Fruit fly (Drosophila melanogaster) whole organism, wandering third instar larva: ENCODE results near the gene Mocs1.

Experiments used
- Abd-B ChIP-seq: fragments of >200 bp; optimal IDR thresholded peaks from 2 replicates; lab custom pipeline; 2017; ENCODE audit warnings: missing biosample characterization, missing genetic modification characterization
- CG32264 ChIP-seq: fragments of 200-800 bp; sonication (Bioruptor generic); optimal IDR thresholded peaks from 2 replicates; lab custom pipeline; 2016; ENCODE audit warnings: missing biosample characterization, missing genetic modification characterization
- CG9705 ChIP-seq: fragments of 200-800 bp; sonication (Bioruptor generic); optimal IDR thresholded peaks from 2 replicates; lab custom pipeline; 2018; ENCODE audit warnings: missing biosample characterization, mild to moderate bottlenecking, missing genetic modification characterization
- CrebA ChIP-seq: fragments of 200-800 bp; sonication (Bioruptor generic); optimal IDR thresholded peaks from 2 replicates; lab custom pipeline; 2016; ENCODE audit warnings: missing biosample characterization, mild to moderate bottlenecking, missing genetic modification characterization, borderline replicate concordance
- Dfd ChIP-seq: fragments of >200 bp; optimal IDR thresholded peaks from 2 replicates; lab custom pipeline; 2017; ENCODE audit warnings: missing biosample characterization, missing genetic modification characterization
- Dif ChIP-seq: fragments of 200-275, 200-300 bp; sonication (Bioruptor generic); optimal IDR thresholded peaks from 2 replicates; lab custom pipeline; 2018; ENCODE audit warnings: missing biosample characterization, missing genetic modification characterization; ENCODE audit not compliant: partially characterized antibody
- GATAd ChIP-seq: sonication (Bioruptor generic); optimal IDR thresholded peaks from 2 replicates; lab custom pipeline; 2016; ENCODE audit warnings: missing biosample characterization, missing genetic modification characterization
- HLH106 ChIP-seq: fragments of 200-800 bp; optimal IDR thresholded peaks from 3 replicates; lab custom pipeline; 2019; ENCODE audit warnings: missing biosample characterization, mild to moderate bottlenecking, missing genetic modification characterization, moderate library complexity
- Hnf4 ChIP-seq: fragments of 200-800 bp; sonication (Bioruptor generic); optimal IDR thresholded peaks from 2 replicates; lab custom pipeline; 2016; ENCODE audit warnings: missing biosample characterization, mild to moderate bottlenecking, missing genetic modification characterization
- Hr78 ChIP-seq: fragments of >200 bp; optimal IDR thresholded peaks from 2 replicates; lab custom pipeline; 2017; ENCODE audit warnings: missing biosample characterization, missing genetic modification characterization
- Hr83 ChIP-seq: fragments of 200-300 bp; sonication (Bioruptor generic); optimal IDR thresholded peaks from 2 replicates; lab custom pipeline; 2016; ENCODE audit warnings: missing biosample characterization, mild to moderate bottlenecking, missing genetic modification characterization, moderate library complexity; ENCODE audit not compliant: poor library complexity, severe bottlenecking
- Jra ChIP-seq: sonication (Bioruptor generic); optimal IDR thresholded peaks from 2 replicates; lab custom pipeline; 2016; ENCODE audit warnings: missing biosample characterization, missing genetic modification characterization
- Mio ChIP-seq: sonication (Bioruptor generic); optimal IDR thresholded peaks from 2 replicates; lab custom pipeline; 2016; ENCODE audit warnings: missing biosample characterization, missing genetic modification characterization
- Myc ChIP-seq: fragments of >200 bp; optimal IDR thresholded peaks from 2 replicates; lab custom pipeline; 2017
- N ChIP-seq: fragments of >200 bp; optimal IDR thresholded peaks from 2 replicates; lab custom pipeline; 2018; ENCODE audit warnings: missing biosample characterization, missing external identifiers, missing genetic modification characterization
- OdsH ChIP-seq: fragments of 200-800 bp; sonication (Bioruptor generic); optimal IDR thresholded peaks from 2 replicates; lab custom pipeline; 2016; ENCODE audit warnings: missing biosample characterization, mild to moderate bottlenecking, missing genetic modification characterization
- Rel ChIP-seq, 2 experiments: fragments of 200-800 bp; sonication (Bioruptor generic) in 1 of 2; optimal IDR thresholded peaks; 2 replicates in 1 of 2; 3 replicates in 1 of 2; lab custom pipeline; 2016 to 2019; ENCODE audit warnings: mild to moderate bottlenecking in 2 of 2, missing biosample characterization in 2 of 2, missing genetic modification characterization in 2 of 2, moderate library complexity in 1 of 2
- Sp1 ChIP-seq: fragments of 200-800 bp; sonication (Bioruptor generic); optimal IDR thresholded peaks from 3 replicates; lab custom pipeline; 2019; ENCODE audit warnings: missing biosample characterization, mild to moderate bottlenecking, missing genetic modification characterization, moderate library complexity
- Vsx2 ChIP-seq: fragments of 200-300, 225-300 bp; sonication (Bioruptor generic); optimal IDR thresholded peaks from 2 replicates; lab custom pipeline; 2018; ENCODE audit warnings: missing biosample characterization, missing genetic modification characterization; ENCODE audit not compliant: partially characterized antibody
- br ChIP-seq: fragments of 200-800 bp; sonication (Bioruptor generic); optimal IDR thresholded peaks from 2 replicates; lab custom pipeline; 2016; ENCODE audit warnings: missing biosample characterization, missing genetic modification characterization
- brk ChIP-seq: fragments of 200-800 bp; sonication (Bioruptor generic); optimal IDR thresholded peaks from 2 replicates; lab custom pipeline; 2016; ENCODE audit warnings: missing biosample characterization, mild to moderate bottlenecking, missing genetic modification characterization
- dl ChIP-seq, 2 experiments: fragments of 175-275, 200-275 bp in 1 of 2; fragments of 200-275 bp in 1 of 2; sonication (Bioruptor generic); optimal IDR thresholded peaks; lab custom pipeline; 2018; ENCODE audit warnings: mild to moderate bottlenecking in 2 of 2, missing biosample characterization in 2 of 2, missing genetic modification characterization in 2 of 2, moderate library complexity in 2 of 2; ENCODE audit not compliant: partially characterized antibody in 2 of 2, insufficient read depth in 1 of 2
- dmrt93B ChIP-seq: fragments of 200-800 bp; sonication (Bioruptor generic); optimal IDR thresholded peaks from 2 replicates; lab custom pipeline; 2018; ENCODE audit warnings: missing biosample characterization, mild to moderate bottlenecking, missing genetic modification characterization
- dsf ChIP-seq: sonication (Bioruptor generic); optimal IDR thresholded peaks from 2 replicates; lab custom pipeline; 2016; ENCODE audit warnings: missing biosample characterization, missing genetic modification characterization, borderline replicate concordance
- ey ChIP-seq: fragments of 200-800 bp; sonication (Bioruptor generic); optimal IDR thresholded peaks from 2 replicates; lab custom pipeline; 2016; ENCODE audit warnings: missing biosample characterization, missing genetic modification characterization
- foxo ChIP-seq, 2 experiments: fragments of 200-800 bp; sonication (Bioruptor generic); optimal IDR thresholded peaks; 2 replicates in 1 of 2; 3 replicates in 1 of 2; lab custom pipeline; 2016 to 2017; ENCODE audit warnings: missing biosample characterization in 2 of 2, missing genetic modification characterization in 2 of 2
- fru ChIP-seq: fragments of 200-800 bp; sonication (Bioruptor generic); optimal IDR thresholded peaks from 3 replicates; lab custom pipeline; 2016; ENCODE audit warnings: missing biosample characterization, mild to moderate bottlenecking, missing genetic modification characterization
- h ChIP-seq: fragments of 200-800 bp; sonication (Bioruptor generic); optimal IDR thresholded peaks from 3 replicates; lab custom pipeline; 2016; ENCODE audit warnings: missing biosample characterization, mild to moderate bottlenecking, missing genetic modification characterization
- jim ChIP-seq: fragments of 175-275, 200-325 bp; sonication (Bioruptor generic); optimal IDR thresholded peaks from 2 replicates; lab custom pipeline; 2016; ENCODE audit warnings: missing biosample characterization, mild to moderate bottlenecking, missing genetic modification characterization
- lola ChIP-seq: fragments of >200 bp; optimal IDR thresholded peaks from 2 replicates; lab custom pipeline; 2017; ENCODE audit warnings: missing biosample characterization, missing genetic modification characterization
- pan ChIP-seq: fragments of >200 bp; optimal IDR thresholded peaks from 2 replicates; lab custom pipeline; 2017
- psq ChIP-seq: fragments of 200-800 bp; sonication (Bioruptor generic); optimal IDR thresholded peaks from 3 replicates; lab custom pipeline; 2017; ENCODE audit warnings: missing biosample characterization, mild to moderate bottlenecking, missing genetic modification characterization, moderate library complexity
- rgr ChIP-seq: fragments of 200-800 bp; sonication (Bioruptor generic); optimal IDR thresholded peaks from 3 replicates; lab custom pipeline; 2016; ENCODE audit warnings: missing biosample characterization, mild to moderate bottlenecking, missing genetic modification characterization
- sage ChIP-seq: fragments of 200-800 bp; sonication (Bioruptor generic); optimal IDR thresholded peaks from 2 replicates; lab custom pipeline; 2016; ENCODE audit warnings: missing biosample characterization, mild to moderate bottlenecking, missing genetic modification characterization
- sv ChIP-seq: fragments of 200-800 bp; sonication (Bioruptor generic); optimal IDR thresholded peaks from 3 replicates; lab custom pipeline; 2016; ENCODE audit warnings: missing biosample characterization, missing genetic modification characterization
- tai ChIP-seq: sonication (Bioruptor generic); optimal IDR thresholded peaks from 2 replicates; lab custom pipeline; 2016; ENCODE audit warnings: missing biosample characterization, missing genetic modification characterization
- usp ChIP-seq: fragments of >200 bp; optimal IDR thresholded peaks from 2 replicates; lab custom pipeline; 2017; ENCODE audit warnings: missing biosample characterization, missing genetic modification characterization
- woc ChIP-seq: sonication (Bioruptor generic); optimal IDR thresholded peaks from 2 replicates; lab custom pipeline; 2016; ENCODE audit warnings: missing biosample characterization, mild to moderate bottlenecking, missing genetic modification characterization

Gene Mocs1

dm6 chr3L:11027279-11027678 is 43.0 kb upstream of the Mocs1 start, which contains the start of gene CG32081:
CG32081 (plus strand) TSS chr3L:11027579.
- TF ChIP-seq psq (GFP tag; lab: Kevin White, UChicago): no peak
- TF ChIP-seq N (GFP tag; lab: Kevin White, UChicago): no peak
- no peak for TF ChIP-seq ey (GFP tag; lab: Kevin White, UChicago)
- TF ChIP-seq Hr83: no peak
- TF ChIP-seq sv: no peak
- TF ChIP-seq Hr78 (GFP tag; lab: Kevin White, UChicago): no peak
- no peak for TF ChIP-seq lola (GFP tag; lab: Kevin White, UChicago)
- no peak for TF ChIP-seq foxo (GFP tag; optimal IDR thresholded peaks at IDR 0.05; lab: Kevin White, UChicago)
- TF ChIP-seq, all 38 proteins: peak for 0

- TF ChIP-seq HLH106 (tag; lab: Kevin White, UChicago): peak; percentile 6
- TF ChIP-seq foxo (GFP tag; optimal IDR thresholded peaks at IDR 0.05; lab: Kevin White, UChicago): peak in 1 of 2 experiments; percentile 11
- no peak for TF ChIP-seq N (GFP tag; lab: Kevin White, UChicago)
- no peak for TF ChIP-seq sv
- no peak for TF ChIP-seq fru
These were observed 38.5 kb upstream of the Mocs1 start for dm6 chr3L:11031784-11032183.

dm6 chr3L:11033327-11033975 is 36.9 kb upstream of the Mocs1 start:
- no peak for TF ChIP-seq jim (GFP tag; lab: Kevin White, UChicago)
- TF ChIP-seq Hnf4: peak; percentile 62
- TF ChIP-seq Hr78 (GFP tag; lab: Kevin White, UChicago): no peak
- TF ChIP-seq Dif: no peak
- TF ChIP-seq fru: peak; percentile 78
- TF ChIP-seq br (GFP tag; lab: Kevin White, UChicago): peak; percentile 71
- TF ChIP-seq Rel (GFP tag; optimal IDR thresholded peaks at IDR 0.05; lab: Kevin White, UChicago): no peak
- TF ChIP-seq Rel (tag; optimal IDR thresholded peaks at IDR 0.05; lab: Kevin White, UChicago): peak; percentile 6
- TF ChIP-seq lola (GFP tag; lab: Kevin White, UChicago): no peak
- TF ChIP-seq psq (GFP tag; lab: Kevin White, UChicago): peak; percentile 61
- TF ChIP-seq HLH106 (tag; lab: Kevin White, UChicago): peak; percentile 76
- TF ChIP-seq Mio (GFP tag; lab: Kevin White, UChicago): no peak
- no peak for TF ChIP-seq dsf
- TF ChIP-seq pan (lab: Kevin White, UChicago): no peak
- TF ChIP-seq Myc (lab: Kevin White, UChicago): no peak
- TF ChIP-seq foxo (GFP tag; optimal IDR thresholded peaks at IDR 0.05; lab: Kevin White, UChicago): peak in 1 of 2 experiments; percentile 72
- no peak for TF ChIP-seq usp
- TF ChIP-seq woc (GFP tag; lab: Kevin White, UChicago): peak; percentile 72
- TF ChIP-seq Hr83: peak; percentile 20
- TF ChIP-seq N (GFP tag; lab: Kevin White, UChicago): no peak
- TF ChIP-seq CrebA (GFP tag; lab: Kevin White, UChicago): no peak
- no peak for TF ChIP-seq dl (GFP tag; optimal IDR thresholded peaks at IDR 0.05; lab: Kevin White, UChicago; ENCODE audit: insufficient read depth in 1 of 2, partially characterized antibody in 2 of 2)
- peak; percentile 72 for TF ChIP-seq brk (GFP tag; lab: Kevin White, UChicago)
- TF ChIP-seq OdsH (GFP tag; lab: Kevin White, UChicago): peak; percentile 70
- no peak for TF ChIP-seq GATAd (GFP tag; lab: Kevin White, UChicago)
- no peak for TF ChIP-seq CG32264 (GFP tag; lab: Kevin White, UChicago)
- no peak for TF ChIP-seq Dfd (GFP tag; lab: Kevin White, UChicago)
- peak; percentile 12 for TF ChIP-seq CG9705
- peak; percentile 51 for TF ChIP-seq sage
- TF ChIP-seq dmrt93B (GFP tag; lab: Kevin White, UChicago): peak; percentile 32
- no peak for TF ChIP-seq Abd-B (GFP tag; lab: Kevin White, UChicago)
- no peak for TF ChIP-seq sv
- TF ChIP-seq Vsx2 (GFP tag; lab: Kevin White, UChicago): no peak
- peak; percentile 75 for TF ChIP-seq rgr (GFP tag; lab: Kevin White, UChicago)
- TF ChIP-seq Sp1 (GFP tag; lab: Kevin White, UChicago): peak; percentile 79
- peak; percentile 57 for TF ChIP-seq ey (GFP tag; lab: Kevin White, UChicago)
- TF ChIP-seq Jra: peak; percentile 18
- TF ChIP-seq tai (GFP tag; lab: Kevin White, UChicago): no peak
- TF ChIP-seq h (GFP tag; lab: Kevin White, UChicago): peak; percentile 83
- TF ChIP-seq, all 38 proteins: peak for 19
